Worm (Caenorhabditis elegans): ENCODE data around the gene hmt-1.

Gene hmt-1

DNA sequence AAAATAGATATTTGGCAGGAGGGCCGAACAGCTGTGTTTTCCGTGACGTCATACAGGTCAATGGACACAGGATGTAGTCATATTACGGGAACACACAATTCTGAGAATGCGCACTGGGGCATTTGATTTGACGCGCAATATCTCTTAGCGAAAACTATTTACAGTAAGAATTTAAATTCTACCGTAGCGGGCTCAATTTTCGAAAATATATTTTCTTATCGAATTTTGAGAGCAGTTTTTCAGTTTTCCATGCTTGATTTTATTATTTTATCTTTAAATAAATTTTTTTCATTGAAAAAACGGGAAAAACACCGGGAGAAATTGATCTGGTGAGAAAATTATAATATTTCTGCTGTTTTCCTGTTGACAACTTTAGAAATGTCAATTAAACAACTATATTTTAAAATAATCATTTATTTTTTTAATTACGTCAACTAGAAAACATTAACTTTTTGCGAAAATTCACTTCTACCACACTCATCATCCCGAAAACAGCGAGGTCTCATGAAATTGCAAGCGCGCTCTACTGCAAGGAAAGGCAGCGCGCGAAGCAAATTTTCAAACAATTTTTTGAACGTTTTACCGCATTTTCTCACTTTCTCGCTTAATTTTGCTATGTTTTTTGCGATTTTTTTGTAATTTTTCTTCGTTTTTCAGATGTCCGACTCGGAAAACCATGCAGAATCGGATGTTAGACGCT, 42.2 kb upstream of the hmt-1 start, which contains the start of the genes Y47D3A.1 and pola-1 (continued):
- TF ChIP-seq rec-8 (tag; optimal IDR thresholded peaks at IDR 0.05) = no peak
- 0 out of 2 replicates have a peak, but pooled peaks have one; percentile 34 for TF ChIP-seq Y53G8AR.9 (GFP tag; conservative IDR thresholded peaks at IDR 0.05)
- TF ChIP-seq mcd-1 (GFP tag; IDR thresholded peaks at IDR 0.05) = peak; percentile 94
- TF ChIP-seq pbrm-1 (GFP tag; IDR thresholded peaks at IDR 0.05) = peak; percentile 37; the same call in 1 of the 2 replicates
- TF ChIP-seq ama-1 (optimal IDR thresholded peaks at IDR 0.05) = no peak
- TF ChIP-seq ama-1 (GFP tag; optimal IDR thresholded peaks at IDR 0.05) = no peak
- no peak for TF ChIP-seq F55B11.4 (tag; optimal IDR thresholded peaks at IDR 0.05; ENCODE audit: borderline replicate concordance, insufficient read depth)
- TF ChIP-seq madf-6 (GFP tag; IDR thresholded peaks at IDR 0.05) = peak; percentile 87
- TF ChIP-seq egl-44 (GFP tag; IDR thresholded peaks at IDR 0.05) = no peak
- peak; percentile 26 for TF ChIP-seq pha-4 (tag; optimal IDR thresholded peaks at IDR 0.05)
- no peak for TF ChIP-seq F39B2.1 (GFP tag; IDR thresholded peaks at IDR 0.05)
- 0 out of 2 replicates have a peak, but pooled peaks have one; percentile 62 for TF ChIP-seq aptf-2 (GFP tag; conservative IDR thresholded peaks at IDR 0.05)
- no peak for TF ChIP-seq ztf-26 (tag; optimal IDR thresholded peaks at IDR 0.05)
- TF ChIP-seq Y53F4B.3 (GFP tag; IDR thresholded peaks at IDR 0.05) = 0 out of 2 replicates have a peak, but pooled peaks have one; percentile 19
- peak; percentile 83 for TF ChIP-seq D2030.7 (GFP tag; IDR thresholded peaks at IDR 0.05)
- TF ChIP-seq egl-18 (GFP tag; IDR thresholded peaks at IDR 0.05) = no peak
- TF ChIP-seq unc-62 (GFP tag; optimal IDR thresholded peaks at IDR 0.05) = no peak
- no peak for TF ChIP-seq gei-17 (GFP tag; optimal IDR thresholded peaks at IDR 0.05)
- TF ChIP-seq lin-26 (GFP tag; IDR thresholded peaks at IDR 0.05) = no peak
- TF ChIP-seq lin-54 (GFP tag; optimal IDR thresholded peaks at IDR 0.05) = peak; percentile 89
- TF ChIP-seq K11D2.4 (GFP tag; IDR thresholded peaks at IDR 0.05) = no peak
- peak; percentile 49 for TF ChIP-seq F49E8.2 (tag; optimal IDR thresholded peaks at IDR 0.05; ENCODE audit: insufficient read depth)
- no peak for TF ChIP-seq F52B5.7 (tag; optimal IDR thresholded peaks at IDR 0.05)
- TF ChIP-seq attf-3 (GFP tag; conservative IDR thresholded peaks at IDR 0.05) = 0 out of 2 replicates have a peak, but pooled peaks have one; percentile 14
- TF ChIP-seq cebp-2 (GFP tag; IDR thresholded peaks at IDR 0.05) = no peak
- peak; percentile 60 for TF ChIP-seq madf-8 (GFP tag; conservative IDR thresholded peaks at IDR 0.05)
- TF ChIP-seq tlf-1 (GFP tag; optimal IDR thresholded peaks at IDR 0.05) = peak; percentile 8
- no peak for TF ChIP-seq snpc-4 (GFP tag; optimal IDR thresholded peaks at IDR 0.05)
- peak in 3 of 4 experiments; percentile 9 to 65 (median 55) for TF ChIP-seq snpc-4 (tag; optimal IDR thresholded peaks at IDR 0.05)
- TF ChIP-seq mxl-1 (tag; optimal IDR thresholded peaks at IDR 0.05) = no peak
- no peak for TF ChIP-seq let-607 (tag; optimal IDR thresholded peaks at IDR 0.05)
- no peak for TF ChIP-seq nhr-27 (tag; optimal IDR thresholded peaks at IDR 0.05)
- no peak for TF ChIP-seq nfya-2 (GFP tag; IDR thresholded peaks at IDR 0.05)
- no peak for TF ChIP-seq zim-3 (tag; optimal IDR thresholded peaks at IDR 0.05)
- no peak for TF ChIP-seq dpff-1 (tag; optimal IDR thresholded peaks at IDR 0.05)
- peak in 2 of 3 experiments; percentile 23 to 82 for TF ChIP-seq lin-35 (GFP tag; optimal IDR thresholded peaks at IDR 0.05)
- peak; percentile 51 for TF ChIP-seq F33H1.4 (GFP tag; IDR thresholded peaks at IDR 0.05)
- TF ChIP-seq ZK185.1 (tag; optimal IDR thresholded peaks at IDR 0.05; ENCODE audit: poor library complexity, severe bottlenecking) = no peak
- no peak for TF ChIP-seq B0336.3 (GFP tag; IDR thresholded peaks at IDR 0.05)
- no peak for TF ChIP-seq sea-2 (GFP tag; IDR thresholded peaks at IDR 0.05)
- peak; percentile 56 for TF ChIP-seq egrh-3 (GFP tag; IDR thresholded peaks at IDR 0.05)
- no peak for TF ChIP-seq rpc-1 (optimal IDR thresholded peaks at IDR 0.05)
- TF ChIP-seq rpc-1 (tag; optimal IDR thresholded peaks at IDR 0.05) = no peak
- TF ChIP-seq K12H6.12 (tag; optimal IDR thresholded peaks at IDR 0.05) = peak; percentile 43
- no peak for TF ChIP-seq xnd-1 (tag; optimal IDR thresholded peaks at IDR 0.05)
- no peak for TF ChIP-seq cebp-1 (GFP tag; IDR thresholded peaks at IDR 0.05)
- TF ChIP-seq cebp-1 (tag; optimal IDR thresholded peaks at IDR 0.05) = peak; percentile 55
- no peak for TF ChIP-seq ets-4 (GFP tag; optimal IDR thresholded peaks at IDR 0.05)
